Fruit fly (Drosophila melanogaster): ENCODE results near the gene CG14829.

- TF ChIP-seq CG4424 (GFP tag; optimal IDR thresholded peaks at IDR 0.05) (no peak), CG12391 (tag; optimal IDR thresholded peaks at IDR 0.05) (no peak), dan (GFP tag; IDR thresholded peaks at IDR 0.05) (no peak)
These were observed 47.4 kb downstream of the CG14829 start for dm6 chr3L:7190497-7190896.
